Fruit fly (Drosophila melanogaster) whole organism, adult: Measurements from ENCODE around the gene CG31204.

ENCODE experiments used
- CG11617 ChIP-seq: fragments of 200-800 bp; sonication (Bioruptor generic); optimal IDR thresholded peaks from 2 replicates; lab custom pipeline; 2017; ENCODE audit warnings: mild to moderate bottlenecking, missing biosample characterization, missing genetic modification reagents, missing genetic modification characterization
- CG12768 ChIP-seq: fragments of 200-800 bp; sonication (Bioruptor generic); optimal IDR thresholded peaks from 2 replicates; lab custom pipeline; 2017; ENCODE audit warnings: missing biosample characterization, missing genetic modification characterization, mild to moderate bottlenecking, moderate library complexity, missing genetic modification reagents
- CG14711 ChIP-seq: fragments of 200-800 bp; sonication (Bioruptor generic); optimal IDR thresholded peaks from 2 replicates; lab custom pipeline; 2018; ENCODE audit warnings: missing biosample characterization, mild to moderate bottlenecking, missing genetic modification characterization, moderate library complexity
- CG1620 ChIP-seq: fragments of 200-800 bp; sonication (Bioruptor generic); optimal IDR thresholded peaks from 2 replicates; lab custom pipeline; 2016; ENCODE audit warnings: missing biosample characterization, missing genetic modification characterization
- CG33017 ChIP-seq: fragments of 200-800 bp; sonication (Bioruptor generic); optimal IDR thresholded peaks from 2 replicates; lab custom pipeline; 2018; ENCODE audit warnings: missing biosample characterization, mild to moderate bottlenecking, missing genetic modification characterization, moderate library complexity
- CG5204 ChIP-seq: fragments of 200-800 bp; sonication (Bioruptor generic); optimal IDR thresholded peaks from 2 replicates; lab custom pipeline; 2016; ENCODE audit warnings: missing biosample characterization, missing genetic modification characterization
- CG7045 ChIP-seq: fragments of 200-800 bp; sonication (Bioruptor generic); optimal IDR thresholded peaks from 2 replicates; lab custom pipeline; 2017; ENCODE audit warnings: missing biosample characterization, mild to moderate bottlenecking, missing genetic modification characterization
- CG7101 ChIP-seq: fragments of 200-800 bp; sonication (Bioruptor generic); optimal IDR thresholded peaks from 2 replicates; lab custom pipeline; 2018; ENCODE audit warnings: missing biosample characterization, mild to moderate bottlenecking, missing genetic modification characterization, moderate library complexity
- Clk ChIP-seq: fragments of 200-800 bp; sonication (Bioruptor generic); optimal IDR thresholded peaks from 2 replicates; lab custom pipeline; 2017; ENCODE audit warnings: missing biosample characterization, missing genetic modification characterization
- Crg-1 ChIP-seq: fragments of 200-800 bp; sonication (Bioruptor generic); optimal IDR thresholded peaks from 2 replicates; lab custom pipeline; 2016; ENCODE audit warnings: missing biosample characterization, missing genetic modification characterization
- Hr96 ChIP-seq: fragments of 200-800 bp; sonication (Bioruptor generic); optimal IDR thresholded peaks from 2 replicates; lab custom pipeline; 2016; ENCODE audit warnings: missing biosample characterization, missing genetic modification characterization
- Mnt ChIP-seq: fragments of 200-800 bp; sonication (Bioruptor generic); optimal IDR thresholded peaks from 2 replicates; lab custom pipeline; 2016; ENCODE audit warnings: missing biosample characterization, mild to moderate bottlenecking, missing genetic modification characterization
- bab1 ChIP-seq: fragments of 200-800 bp; sonication (Bioruptor generic); optimal IDR thresholded peaks from 3 replicates; lab custom pipeline; 2019; ENCODE audit warnings: missing biosample characterization, mild to moderate bottlenecking, missing genetic modification characterization, moderate library complexity
- cic ChIP-seq: fragments of 200-800 bp; sonication (Bioruptor generic); optimal IDR thresholded peaks from 2 replicates; lab custom pipeline; 2017; ENCODE audit warnings: missing biosample characterization, mild to moderate bottlenecking, missing genetic modification characterization, moderate library complexity
- cnc ChIP-seq, 2 experiments: fragments of >200 bp; optimal IDR thresholded peaks; 2 replicates each; lab custom pipeline; 2017
- kay ChIP-seq: fragments of 200-800 bp; sonication (Bioruptor generic); peaks from one replicate; lab custom pipeline; 2016; ENCODE audit warnings: missing biosample characterization, missing genetic modification characterization, borderline replicate concordance
- ovo ChIP-seq: fragments of 200-800 bp; sonication (Bioruptor generic); optimal IDR thresholded peaks from 2 replicates; lab custom pipeline; 2016; ENCODE audit warnings: missing biosample characterization, missing genetic modification characterization
- pad ChIP-seq: fragments of 200-800 bp; sonication (Bioruptor generic); optimal IDR thresholded peaks from 3 replicates; lab custom pipeline; 2017; ENCODE audit warnings: missing biosample characterization, missing genetic modification characterization, mild to moderate bottlenecking, moderate library complexity, missing genetic modification reagents
- tj ChIP-seq: fragments of 200-800 bp; sonication (Bioruptor generic); optimal IDR thresholded peaks from 3 replicates; lab custom pipeline; 2017; ENCODE audit warnings: missing biosample characterization, mild to moderate bottlenecking, missing genetic modification characterization, moderate library complexity
- toe ChIP-seq: fragments of 200-800 bp; sonication (Bioruptor generic); optimal IDR thresholded peaks from 2 replicates; lab custom pipeline; 2016; ENCODE audit warnings: missing biosample characterization, missing genetic modification characterization

The CG31204 gene

DNA sequence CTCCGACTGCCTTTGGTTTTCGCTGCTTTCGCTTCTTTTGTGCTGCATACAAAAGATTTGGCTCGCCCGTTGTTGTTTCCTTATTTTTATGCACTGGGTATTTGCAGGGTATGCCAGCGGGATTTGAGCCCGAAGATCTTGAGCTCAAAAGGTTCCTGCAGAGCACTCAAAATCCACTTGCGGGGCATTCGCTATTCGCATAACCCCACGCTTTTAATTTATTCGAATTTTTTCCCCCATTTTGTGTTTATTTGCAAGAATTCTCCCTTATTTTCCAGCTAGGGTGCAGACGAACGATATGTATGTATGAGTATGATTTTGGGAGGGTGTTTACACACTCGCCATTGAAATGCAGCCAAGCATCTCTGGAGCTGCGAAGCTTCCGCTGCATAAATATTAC lies 28.7 kb upstream of the CG31204 start:
- no peak for TF ChIP-seq CG1620 (GFP tag; lab: Kevin White, UChicago)
- TF ChIP-seq Crg-1 (GFP tag; lab: Kevin White, UChicago) = no peak
- no peak for TF ChIP-seq CG12768 (GFP tag; lab: Kevin White, UChicago)
- no peak for TF ChIP-seq ovo (GFP tag; lab: Kevin White, UChicago)
- no peak for TF ChIP-seq Hr96 (GFP tag; lab: Kevin White, UChicago)
- TF ChIP-seq cic (GFP tag; lab: Kevin White, UChicago) = no peak
- no peak for TF ChIP-seq CG33017 (tag; lab: Kevin White, UChicago)
- TF ChIP-seq CG11617 (GFP tag; lab: Kevin White, UChicago) = no peak
- TF ChIP-seq bab1 = no peak
- TF ChIP-seq toe (GFP tag; lab: Kevin White, UChicago) = no peak
- no peak for TF ChIP-seq CG7101 (tag; lab: Kevin White, UChicago)
- no peak for TF ChIP-seq pad (GFP tag; lab: Kevin White, UChicago)
- TF ChIP-seq kay (GFP tag; lab: Kevin White, UChicago) = no peak
- no peak for TF ChIP-seq CG7045 (GFP tag; lab: Kevin White, UChicago)

DNA sequence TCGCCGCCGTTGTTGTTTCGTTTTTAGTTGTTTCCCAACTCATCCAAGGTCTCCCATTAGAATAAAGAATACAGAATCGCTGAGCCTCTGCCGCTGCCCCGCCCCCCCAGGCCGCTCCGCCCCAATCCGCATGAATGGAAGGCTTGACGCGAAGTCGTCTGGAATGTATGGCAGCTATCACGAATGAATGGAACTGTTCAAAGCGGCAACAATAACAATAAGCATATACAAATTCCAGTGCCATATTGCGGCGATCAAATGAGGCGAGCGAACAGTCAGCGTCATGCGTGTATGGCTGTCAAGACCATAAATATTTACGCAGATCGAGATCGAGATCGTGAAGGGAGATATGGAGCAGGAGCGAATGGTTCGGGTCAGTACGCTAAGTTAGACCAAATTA lies 27.3 kb upstream of the CG31204 start:
- TF ChIP-seq Crg-1 (GFP tag; lab: Kevin White, UChicago) (no peak), CG12768 (GFP tag; lab: Kevin White, UChicago) (no peak), cic (GFP tag; lab: Kevin White, UChicago) (peak; percentile 69), CG14711 (tag; lab: Kevin White, UChicago) (no peak)

DNA sequence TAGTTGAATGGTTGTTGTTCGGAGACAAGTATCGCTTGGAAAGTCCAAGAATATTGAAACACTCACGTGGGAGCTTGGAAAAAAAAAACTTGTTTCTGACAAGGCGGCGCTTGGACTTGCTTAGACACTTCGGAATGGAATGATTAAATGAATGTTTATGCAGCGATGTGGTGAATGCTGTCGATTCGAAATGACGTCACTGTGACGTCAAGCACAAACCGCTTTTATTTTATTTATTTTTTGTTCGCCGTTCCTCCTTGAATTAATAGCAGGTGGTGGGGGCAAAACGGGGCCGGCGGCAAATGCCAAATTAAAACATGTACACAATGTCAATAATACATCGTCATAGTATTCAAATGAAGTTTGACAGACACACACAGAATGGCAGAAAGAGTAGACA lies 26.2 kb upstream of the CG31204 start:
- peak; percentile 11 for TF ChIP-seq cic (GFP tag; lab: Kevin White, UChicago)
- TF ChIP-seq CG7045 (GFP tag; lab: Kevin White, UChicago) = no peak

DNA sequence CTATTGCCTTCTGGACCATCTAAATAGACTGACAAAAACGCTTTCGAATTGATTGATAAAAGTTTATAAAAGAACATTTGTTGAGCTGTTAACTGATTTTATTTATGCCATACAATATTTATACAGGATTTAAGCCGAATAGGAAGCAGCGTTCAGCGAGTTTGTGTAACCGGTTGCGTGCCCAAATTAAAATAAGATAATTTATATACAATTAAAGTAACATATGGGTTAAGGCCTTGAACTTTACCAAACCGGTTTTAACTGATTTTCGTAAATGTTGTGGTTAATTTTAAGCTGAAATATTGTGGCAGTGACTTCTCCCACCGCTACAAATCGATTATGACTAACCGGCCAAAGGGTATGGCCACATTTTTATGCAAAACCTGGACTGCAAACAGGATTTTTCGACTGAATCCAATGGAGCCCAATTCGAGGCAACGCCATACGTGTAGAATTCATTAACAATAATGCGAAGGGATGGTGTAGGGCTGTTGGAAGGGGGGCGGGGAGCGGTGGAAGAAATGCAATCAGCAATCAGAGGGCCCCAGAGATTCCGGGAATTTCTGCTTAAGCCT lies 16.4 kb upstream of the CG31204 start:
- no peak for TF ChIP-seq kay (GFP tag; lab: Kevin White, UChicago)
- TF ChIP-seq CG7045 (GFP tag; lab: Kevin White, UChicago) = no peak
- TF ChIP-seq CG14711 (tag; lab: Kevin White, UChicago) = no peak
- no peak for TF ChIP-seq Mnt
- TF ChIP-seq tj (GFP tag; lab: Kevin White, UChicago) = no peak
- TF ChIP-seq Clk (GFP tag; lab: Kevin White, UChicago) = no peak
- no peak for TF ChIP-seq pad (GFP tag; lab: Kevin White, UChicago)
- no peak for TF ChIP-seq CG33017 (tag; lab: Kevin White, UChicago)
- TF ChIP-seq CG7101 (tag; lab: Kevin White, UChicago) = no peak
- TF ChIP-seq toe (GFP tag; lab: Kevin White, UChicago) = no peak
- no peak for TF ChIP-seq cnc (optimal IDR thresholded peaks at IDR 0.05; lab: Kevin White, UChicago)
- TF ChIP-seq cic (GFP tag; lab: Kevin White, UChicago) = no peak
- no peak for TF ChIP-seq CG5204 (GFP tag; lab: Kevin White, UChicago)

DNA sequence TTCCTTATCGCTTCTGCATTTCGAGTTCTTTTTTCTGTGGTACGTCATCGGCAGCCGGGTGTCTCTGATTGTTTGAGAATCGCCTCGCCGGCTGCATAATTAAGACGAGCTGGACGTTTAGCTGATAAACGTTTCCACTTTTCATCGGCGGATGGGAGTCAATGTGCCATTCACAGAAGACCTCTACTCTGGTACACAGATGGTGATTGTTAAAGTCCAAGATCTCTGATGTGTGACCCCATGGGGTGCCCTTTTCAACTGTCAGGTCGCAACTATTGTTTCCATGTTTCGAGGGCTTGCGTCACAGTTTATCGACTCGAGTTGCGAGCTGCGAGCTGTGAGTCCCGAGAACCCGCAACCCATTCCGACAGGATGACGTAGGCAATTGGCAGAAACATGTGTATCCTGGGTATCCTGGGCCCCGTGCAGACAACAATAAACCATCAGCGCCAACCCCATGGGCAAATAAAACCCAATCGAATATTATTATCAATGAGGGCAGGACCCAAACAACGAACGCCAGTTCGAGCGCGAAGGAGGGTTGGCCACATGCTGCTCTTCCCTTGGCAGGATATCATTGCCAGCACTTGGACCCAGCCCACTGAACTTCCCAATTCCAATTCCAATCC lies 13.8 kb upstream of the CG31204 start:
- TF ChIP-seq CG33017 (tag; lab: Kevin White, UChicago) (no peak), tj (GFP tag; lab: Kevin White, UChicago) (no peak), CG1620 (GFP tag; lab: Kevin White, UChicago) (no peak), Clk (GFP tag; lab: Kevin White, UChicago) (no peak), CG7101 (tag; lab: Kevin White, UChicago) (no peak), Mnt (no peak), cic (GFP tag; lab: Kevin White, UChicago) (no peak), ovo (GFP tag; lab: Kevin White, UChicago) (no peak), Hr96 (GFP tag; lab: Kevin White, UChicago) (no peak)

DNA sequence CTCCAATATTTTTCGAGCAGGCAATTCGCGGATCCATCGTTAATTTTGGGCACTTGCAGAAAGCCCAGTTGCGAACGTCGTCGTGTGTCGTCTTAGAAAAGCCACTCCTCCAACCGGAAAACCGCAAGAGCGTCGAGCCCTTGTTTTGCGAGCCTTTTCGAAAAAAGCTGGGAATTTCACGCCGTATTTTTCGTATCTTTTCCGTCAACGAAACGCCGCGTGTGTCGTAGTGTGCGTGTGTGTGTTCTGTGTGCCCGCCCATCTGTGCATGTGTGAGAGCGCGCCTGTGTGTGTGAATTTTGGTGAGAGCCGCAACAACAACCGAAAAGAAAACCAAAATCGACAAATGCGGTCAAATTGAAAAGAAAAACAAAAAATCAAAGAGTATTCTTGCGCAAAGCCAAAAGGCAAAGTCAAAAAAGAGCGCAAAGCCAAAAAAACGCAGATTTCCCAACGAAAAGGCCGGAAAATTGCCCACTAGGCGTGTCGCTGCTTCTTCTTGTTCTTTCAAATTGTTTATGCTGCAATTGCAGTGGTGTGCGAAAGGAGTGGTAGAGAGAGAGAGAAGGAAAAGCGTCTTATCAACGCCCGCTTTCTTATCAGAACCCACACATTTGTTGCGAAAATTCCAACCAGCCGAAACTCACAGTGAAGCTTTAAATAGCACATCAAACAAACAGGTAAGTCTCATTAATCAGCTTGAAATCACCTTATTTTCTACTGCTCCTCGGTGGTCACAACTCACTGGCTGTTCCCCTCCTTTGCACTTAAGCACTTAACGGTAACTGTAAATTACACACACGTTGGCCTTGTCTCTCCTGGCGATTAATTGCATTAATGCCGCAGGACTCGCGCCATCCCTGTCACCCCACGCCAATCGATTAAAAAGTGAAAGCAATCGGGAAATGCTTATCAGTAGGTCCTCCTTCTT lies 12.2 kb upstream of the CG31204 start, which contains the start of gene PNPase:
TSS of gene PNPase (minus strand) at position 176 of the 931 bp plus-strand sequence.
- TF ChIP-seq cnc (optimal IDR thresholded peaks at IDR 0.05; lab: Kevin White, UChicago) (no peak), CG1620 (GFP tag; lab: Kevin White, UChicago) (no peak), pad (GFP tag; lab: Kevin White, UChicago) (peak; percentile 66), cic (GFP tag; lab: Kevin White, UChicago) (peak; percentile 11), bab1 (peak; percentile 52), CG7045 (GFP tag; lab: Kevin White, UChicago) (no peak), tj (GFP tag; lab: Kevin White, UChicago) (peak; percentile 72)
